Fruit fly (Drosophila melanogaster) whole organism, prepupa: ENCODE measurements around the gene CG13917.

Source experiments
- Blimp-1 ChIP-seq: fragments of 200-800 bp; sonication (Bioruptor generic); optimal IDR thresholded peaks from 3 replicates; lab custom pipeline; 2017; ENCODE audit warnings: missing biosample characterization, missing genetic modification characterization, mild to moderate bottlenecking, moderate library complexity, missing genetic modification reagents
- CG10631 ChIP-seq: fragments of 200-800 bp; sonication (Bioruptor generic); optimal IDR thresholded peaks from 2 replicates; lab custom pipeline; 2016; ENCODE audit warnings: missing biosample characterization, missing genetic modification characterization
- CG11762 ChIP-seq: fragments of 200-800 bp; sonication (Bioruptor generic); optimal IDR thresholded peaks from 3 replicates; lab custom pipeline; 2016; ENCODE audit warnings: missing biosample characterization, missing genetic modification characterization; ENCODE audit not compliant: insufficient read depth
- CG11902 ChIP-seq: fragments of 200-800 bp; sonication (Bioruptor generic); optimal IDR thresholded peaks from 3 replicates; lab custom pipeline; 2016; ENCODE audit warnings: missing biosample characterization, missing genetic modification characterization
- CG15336 ChIP-seq: fragments of 200-800 bp; sonication (Bioruptor generic); IDR thresholded peaks from 2 replicates; pipeline ENCODE4 v1.3.6; 2022; ENCODE audit warnings: missing biosample characterization, missing genetic modification characterization
- CG1621 ChIP-seq: fragments of 200-800 bp; sonication (Bioruptor generic); optimal IDR thresholded peaks from 3 replicates; lab custom pipeline; 2018; ENCODE audit warnings: missing biosample characterization, mild to moderate bottlenecking, missing genetic modification characterization
- CG16779 ChIP-seq: fragments of 200-800 bp; sonication (Bioruptor generic); optimal IDR thresholded peaks from 3 replicates; lab custom pipeline; 2017; ENCODE audit warnings: missing biosample characterization, mild to moderate bottlenecking, missing genetic modification characterization
- CG3032 ChIP-seq: fragments of 200-800 bp; optimal IDR thresholded peaks from 2 replicates; lab custom pipeline; 2019; ENCODE audit warnings: missing biosample characterization, mild to moderate bottlenecking, missing genetic modification characterization, moderate library complexity
- CG31627 ChIP-seq: fragments of 200-800 bp; sonication (Bioruptor generic); optimal IDR thresholded peaks from 3 replicates; lab custom pipeline; 2016; ENCODE audit warnings: missing biosample characterization, missing genetic modification characterization
- CG34406 ChIP-seq: fragments of 200-800 bp; sonication (Bioruptor generic); optimal IDR thresholded peaks from 3 replicates; lab custom pipeline; 2016; ENCODE audit warnings: missing biosample characterization, missing genetic modification characterization
- CG4318 ChIP-seq: fragments of 200-800 bp; sonication (Bioruptor generic); optimal IDR thresholded peaks from 3 replicates; lab custom pipeline; 2017; ENCODE audit warnings: missing biosample characterization, mild to moderate bottlenecking, missing genetic modification characterization
- CG6276 ChIP-seq: fragments of 200-800 bp; sonication (Bioruptor generic); optimal IDR thresholded peaks from 2 replicates; lab custom pipeline; 2017; ENCODE audit warnings: missing biosample characterization, mild to moderate bottlenecking, missing genetic modification characterization
- CG6792 ChIP-seq: fragments of 200-800 bp; sonication (Bioruptor generic); optimal IDR thresholded peaks from 3 replicates; lab custom pipeline; 2016; ENCODE audit warnings: missing biosample characterization, missing genetic modification characterization
- CG6808 ChIP-seq: fragments of 200-800 bp; sonication (Bioruptor generic); optimal IDR thresholded peaks from 3 replicates; lab custom pipeline; 2017; ENCODE audit warnings: missing biosample characterization, missing genetic modification characterization, mild to moderate bottlenecking, moderate library complexity, missing genetic modification reagents
- CG6854 ChIP-seq: fragments of 200-800 bp; sonication (Bioruptor generic); optimal IDR thresholded peaks from 2 replicates; lab custom pipeline; 2017; ENCODE audit warnings: missing biosample characterization, mild to moderate bottlenecking, missing genetic modification characterization
- CG7368 ChIP-seq: fragments of 200-800 bp; sonication (Bioruptor generic); optimal IDR thresholded peaks from 3 replicates; lab custom pipeline; 2016; ENCODE audit warnings: missing biosample characterization, missing genetic modification characterization
- CG8119 ChIP-seq: fragments of 200-800 bp; sonication (Bioruptor generic); IDR thresholded peaks from 3 replicates; pipeline ENCODE4 v1.3.6; 2022; ENCODE audit warnings: missing biosample characterization, missing genetic modification characterization
- CG8319 ChIP-seq: fragments of 200-800 bp; sonication (Bioruptor generic); optimal IDR thresholded peaks from 3 replicates; lab custom pipeline; 2016; ENCODE audit warnings: missing biosample characterization, missing genetic modification characterization
- CG9139 ChIP-seq: fragments of 200-800 bp; sonication (Bioruptor generic); optimal IDR thresholded peaks from 3 replicates; lab custom pipeline; 2017; ENCODE audit warnings: missing biosample characterization, mild to moderate bottlenecking, missing genetic modification characterization
- Eip75B ChIP-seq: fragments of 200-800 bp; sonication (Bioruptor generic); optimal IDR thresholded peaks from 3 replicates; lab custom pipeline; 2016; ENCODE audit warnings: missing biosample characterization, missing genetic modification characterization
- Eip78C ChIP-seq: fragments of 200-800 bp; sonication (Bioruptor generic); peaks from one replicate; lab custom pipeline; 2016; ENCODE audit warnings: missing biosample characterization, missing genetic modification characterization
- Eip93F ChIP-seq: fragments of 200-800 bp; sonication (Bioruptor generic); optimal IDR thresholded peaks from 2 replicates; lab custom pipeline; 2016; ENCODE audit warnings: missing biosample characterization, mild to moderate bottlenecking, missing genetic modification characterization
- Ets21C ChIP-seq: fragments of 200-800 bp; sonication (Bioruptor generic); optimal IDR thresholded peaks from 3 replicates; lab custom pipeline; 2016; ENCODE audit warnings: missing biosample characterization, missing genetic modification characterization
- Ets96B ChIP-seq: fragments of 200-800 bp; optimal IDR thresholded peaks from 2 replicates; lab custom pipeline; 2019; ENCODE audit warnings: missing biosample characterization, mild to moderate bottlenecking, missing genetic modification characterization, moderate library complexity
- Gug ChIP-seq: fragments of 200-800 bp; sonication (Bioruptor generic); IDR thresholded peaks from 2 replicates; pipeline ENCODE4 v1.3.6; 2022; ENCODE audit warnings: missing biosample characterization, missing genetic modification characterization
- Hr39 ChIP-seq: fragments of 200-800 bp; sonication (Bioruptor generic); optimal IDR thresholded peaks from 2 replicates; lab custom pipeline; 2016; ENCODE audit warnings: missing biosample characterization, missing genetic modification characterization
- Hr4 ChIP-seq: fragments of 200-800 bp; sonication (Bioruptor generic); optimal IDR thresholded peaks from 3 replicates; lab custom pipeline; 2016; ENCODE audit warnings: missing biosample characterization, missing genetic modification characterization
- Lpt ChIP-seq: fragments of 200-800 bp; sonication (Bioruptor generic); optimal IDR thresholded peaks from 3 replicates; lab custom pipeline; 2016; ENCODE audit warnings: missing biosample characterization, missing genetic modification characterization
- Met ChIP-seq: fragments of 200-800 bp; sonication (Bioruptor generic); optimal IDR thresholded peaks from 3 replicates; lab custom pipeline; 2016; ENCODE audit warnings: missing biosample characterization, missing genetic modification characterization
- Smox ChIP-seq: fragments of 200-800 bp; sonication (Bioruptor generic); optimal IDR thresholded peaks from 3 replicates; lab custom pipeline; 2016; ENCODE audit warnings: missing biosample characterization, missing genetic modification characterization
- Sox14 ChIP-seq: fragments of 200-800 bp; sonication (Bioruptor generic); optimal IDR thresholded peaks from 3 replicates; lab custom pipeline; 2016; ENCODE audit warnings: missing biosample characterization, missing genetic modification characterization
- achi ChIP-seq: fragments of 200-800 bp; sonication (Bioruptor generic); optimal IDR thresholded peaks from 3 replicates; lab custom pipeline; 2016; ENCODE audit warnings: missing biosample characterization, missing genetic modification characterization
- acj6 ChIP-seq: fragments of 200-800 bp; sonication (Bioruptor generic); optimal IDR thresholded peaks from 3 replicates; lab custom pipeline; 2016; ENCODE audit warnings: missing biosample characterization, missing genetic modification characterization
- dac ChIP-seq: fragments of 200-800 bp; sonication (Bioruptor generic); optimal IDR thresholded peaks from 2 replicates; lab custom pipeline; 2017; ENCODE audit warnings: missing biosample characterization, mild to moderate bottlenecking, missing genetic modification characterization
- dsx ChIP-seq: fragments of 200-800 bp; optimal IDR thresholded peaks from 3 replicates; lab custom pipeline; 2019; ENCODE audit warnings: missing biosample characterization, mild to moderate bottlenecking, missing genetic modification characterization, moderate library complexity; ENCODE audit not compliant: poor library complexity, severe bottlenecking
- eg ChIP-seq: fragments of 200-800 bp; sonication (Bioruptor generic); IDR thresholded peaks from 3 replicates; pipeline ENCODE4 v1.3.6; 2022; ENCODE audit warnings: missing biosample characterization, missing genetic modification characterization
- esn ChIP-seq: fragments of 200-800 bp; sonication (Bioruptor generic); optimal IDR thresholded peaks from 2 replicates; lab custom pipeline; 2016; ENCODE audit warnings: missing biosample characterization, mild to moderate bottlenecking, missing genetic modification characterization, moderate library complexity
- fd59A ChIP-seq: fragments of 200-800 bp; sonication (Bioruptor generic); optimal IDR thresholded peaks from 2 replicates; lab custom pipeline; 2017; ENCODE audit warnings: missing biosample characterization, mild to moderate bottlenecking, missing genetic modification characterization, missing genetic modification reagents
- fd85E ChIP-seq: fragments of 200-800 bp; sonication (Bioruptor generic); optimal IDR thresholded peaks from 3 replicates; lab custom pipeline; 2016; ENCODE audit warnings: missing biosample characterization, missing genetic modification characterization
- lz ChIP-seq: fragments of 200-800 bp; sonication (Bioruptor generic); optimal IDR thresholded peaks from 3 replicates; lab custom pipeline; 2016; ENCODE audit warnings: missing biosample characterization, missing genetic modification characterization
- net ChIP-seq: fragments of 200-800 bp; sonication (Bioruptor generic); optimal IDR thresholded peaks from 3 replicates; lab custom pipeline; 2016; ENCODE audit warnings: missing biosample characterization, missing genetic modification characterization
- salr ChIP-seq, 2 experiments: fragments of 200-800 bp; sonication (Bioruptor generic); optimal IDR thresholded peaks; 3 replicates each; lab custom pipeline; 2016 to 2018; ENCODE audit warnings: missing biosample characterization in 2 of 2, missing genetic modification characterization in 2 of 2, mild to moderate bottlenecking in 1 of 2
- spab ChIP-seq: fragments of 200-800 bp; sonication (Bioruptor generic); optimal IDR thresholded peaks from 2 replicates; lab custom pipeline; 2017; ENCODE audit warnings: missing biosample characterization, mild to moderate bottlenecking, missing genetic modification characterization, missing genetic modification reagents
- svp ChIP-seq: fragments of 200-800 bp; sonication (Bioruptor generic); peaks from one replicate; lab custom pipeline; 2016; ENCODE audit warnings: missing biosample characterization, missing genetic modification characterization
- topi ChIP-seq: fragments of 200-800 bp; sonication (Bioruptor generic); optimal IDR thresholded peaks from 3 replicates; lab custom pipeline; 2016; ENCODE audit warnings: missing biosample characterization, missing genetic modification characterization

The CG13917 gene

DNA sequence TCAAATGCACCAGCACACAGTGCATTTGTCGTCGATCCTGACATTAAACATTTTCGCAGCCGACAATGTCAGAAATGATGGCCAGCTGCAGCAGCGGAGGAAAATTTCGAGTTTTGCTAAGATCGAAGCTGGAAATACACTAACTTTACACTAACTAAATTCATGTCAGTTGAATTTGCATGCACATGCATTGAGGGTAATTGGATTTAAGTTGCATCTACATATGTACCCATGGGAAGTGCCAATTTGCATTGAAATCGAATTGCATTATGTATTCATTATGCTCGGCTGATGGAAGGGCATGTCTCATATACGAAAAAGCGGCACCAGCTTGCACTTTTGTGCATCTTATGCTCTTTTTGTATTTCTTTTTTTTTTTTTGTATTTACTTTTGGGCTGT, 8.3 kb downstream of the CG13917 start (continued):
- TF ChIP-seq dac (GFP tag; lab: Kevin White, UChicago) (peak; percentile 59), CG6276 (GFP tag; lab: Kevin White, UChicago) (peak; percentile 89), CG11902 (GFP tag; lab: Kevin White, UChicago) (peak; percentile 86), esn (GFP tag; lab: Kevin White, UChicago) (peak; percentile 80), dsx (peak; percentile 76), CG8319 (GFP tag; lab: Kevin White, UChicago) (peak; percentile 77), Met (GFP tag; lab: Kevin White, UChicago) (peak; percentile 57), Hr39 (GFP tag; lab: Kevin White, UChicago) (peak; percentile 82), topi (GFP tag; lab: Kevin White, UChicago) (peak; percentile 87), CG6808 (GFP tag; lab: Kevin White, UChicago) (peak; percentile 79), CG9139 (GFP tag; lab: Kevin White, UChicago) (peak; percentile 73), Sox14 (peak; percentile 72), CG8119 (GFP tag; lab: Robert Waterston, UW) (peak; percentile 91), Ets96B (tag; lab: Kevin White, UChicago) (peak; percentile 80), CG6854 (GFP tag; lab: Kevin White, UChicago) (peak; percentile 80), lz (GFP tag; lab: Kevin White, UChicago) (peak; percentile 80), svp (peak; percentile 94), Eip78C (GFP tag; lab: Kevin White, UChicago) (peak; percentile 97), Ets21C (GFP tag; lab: Kevin White, UChicago) (peak; percentile 63), Eip75B (GFP tag; lab: Kevin White, UChicago) (peak; percentile 68)

- TF ChIP-seq Blimp-1 (GFP tag; lab: Kevin White, UChicago) (no peak), CG6854 (GFP tag; lab: Kevin White, UChicago) (peak; percentile 81), Smox (GFP tag; lab: Kevin White, UChicago) (no peak), lz (GFP tag; lab: Kevin White, UChicago) (no peak), Eip75B (GFP tag; lab: Kevin White, UChicago) (peak; percentile 16), fd59A (GFP tag; lab: Kevin White, UChicago) (no peak), Sox14 (no peak), CG7368 (peak; percentile 11), CG6792 (GFP tag; lab: Kevin White, UChicago) (no peak), CG15336 (GFP tag; lab: Robert Waterston, UW) (peak; percentile 70), Eip93F (GFP tag; lab: Kevin White, UChicago) (no peak), net (GFP tag; lab: Kevin White, UChicago) (peak; percentile 5), CG9139 (GFP tag; lab: Kevin White, UChicago) (peak; percentile 66), CG6276 (GFP tag; lab: Kevin White, UChicago) (peak; percentile 90), CG16779 (tag; lab: Kevin White, UChicago) (peak; percentile 77), CG8319 (GFP tag; lab: Kevin White, UChicago) (no peak), dac (GFP tag; lab: Kevin White, UChicago) (peak; percentile 4), CG31627 (GFP tag; lab: Kevin White, UChicago) (no peak), acj6 (GFP tag; lab: Kevin White, UChicago) (no peak), CG3032 (tag; lab: Kevin White, UChicago) (peak; percentile 38), CG4318 (GFP tag; lab: Kevin White, UChicago) (no peak), Hr39 (GFP tag; lab: Kevin White, UChicago) (no peak), achi (GFP tag; lab: Kevin White, UChicago) (no peak), CG11902 (GFP tag; lab: Kevin White, UChicago) (no peak), CG11762 (GFP tag; lab: Kevin White, UChicago) (peak; percentile 48), Met (GFP tag; lab: Kevin White, UChicago) (peak; percentile 9), eg (GFP tag; lab: Robert Waterston, UW) (peak; percentile 87), CG10631 (GFP tag; lab: Kevin White, UChicago) (no peak), svp (peak; percentile 88), fd85E (peak; percentile 65), Hr4 (no peak), Gug (GFP tag; lab: Robert Waterston, UW) (peak; percentile 38; the same call in 1 of the 2 replicates), salr (GFP tag; optimal IDR thresholded peaks at IDR 0.05; lab: Kevin White, UChicago) (no peak), CG1621 (tag; lab: Kevin White, UChicago) (no peak), spab (GFP tag; lab: Kevin White, UChicago) (peak; percentile 47), CG34406 (GFP tag; lab: Kevin White, UChicago) (no peak), Ets21C (GFP tag; lab: Kevin White, UChicago) (no peak), Ets96B (tag; lab: Kevin White, UChicago) (peak; percentile 38), Lpt (GFP tag; lab: Kevin White, UChicago) (no peak), CG6808 (GFP tag; lab: Kevin White, UChicago) (peak; percentile 64), Eip78C (GFP tag; lab: Kevin White, UChicago) (peak; percentile 74)
Measured at dm6 chr3L:1586266-1587054, 10.0 kb downstream of the CG13917 start.
